Worm (Caenorhabditis elegans): ENCODE data around the gene Y57G11C.3.

Y57G11C.3 gene

DNA sequence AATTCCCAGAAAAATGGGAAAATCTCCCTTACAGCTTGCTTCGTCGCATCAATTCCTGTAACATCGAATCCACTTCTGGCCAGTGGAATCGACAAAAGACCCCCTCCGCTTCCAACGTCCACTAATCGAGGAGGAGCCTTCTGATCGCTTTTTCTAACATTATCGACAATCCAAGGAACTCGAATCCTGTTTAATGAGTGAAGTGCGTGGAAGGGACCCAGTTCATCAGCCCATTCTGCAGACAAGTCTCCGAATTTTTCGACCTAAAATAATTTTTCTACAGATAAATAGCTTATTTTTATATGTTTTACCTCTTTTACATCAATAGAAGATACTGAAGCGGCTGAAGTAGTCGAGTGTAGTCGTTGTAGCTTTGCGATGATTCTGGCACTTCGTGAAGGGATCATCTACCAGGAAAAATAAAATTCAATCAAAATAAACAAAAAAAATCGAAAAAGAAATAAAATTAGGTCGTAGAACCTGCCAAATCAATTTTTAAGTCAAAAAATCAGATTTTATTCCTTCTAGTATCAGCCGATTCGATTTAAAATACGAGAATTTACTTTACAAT, 28.0 kb downstream of the Y57G11C.3 start, which contains the start of gene coq-3:
Gene coq-3 (minus strand): TSS at position 407 of the 571 bp plus-strand sequence.
- TF ChIP-seq nhr-27 (tag; optimal IDR thresholded peaks at IDR 0.05) (peak; percentile 47), xnd-1 (tag; optimal IDR thresholded peaks at IDR 0.05) (no peak), ekl-4 (GFP tag; IDR thresholded peaks at IDR 0.05) (0 out of 2 replicates have a peak, but pooled peaks have one; percentile 34), B0035.1 (tag; optimal IDR thresholded peaks at IDR 0.05) (no peak), let-607 (tag; optimal IDR thresholded peaks at IDR 0.05) (peak in 1 of 2 experiments; percentile 9), let-526 (GFP tag; IDR thresholded peaks at IDR 0.05) (no peak), repo-1 (tag; optimal IDR thresholded peaks at IDR 0.05) (peak; percentile 46), B0261.1 (tag; optimal IDR thresholded peaks at IDR 0.05) (no peak), snpc-4 (GFP tag; optimal IDR thresholded peaks at IDR 0.05) (no peak), snpc-4 (tag; optimal IDR thresholded peaks at IDR 0.05) (peak in 1 of 4 experiments; percentile 75), attf-6 (GFP tag; IDR thresholded peaks at IDR 0.05) (peak; percentile 71), F33H1.4 (GFP tag; IDR thresholded peaks at IDR 0.05) (0 out of 2 replicates have a peak, but pooled peaks have one; percentile 6), hmg-20 (GFP tag; IDR thresholded peaks at IDR 0.05) (no peak; the same call in 1 of the 2 replicates), dox-1 (GFP tag; IDR thresholded peaks at IDR 0.05) (0 out of 2 replicates have a peak, but pooled peaks have one; percentile 15), rcor-1 (GFP tag; IDR thresholded peaks at IDR 0.05) (no peak), cebp-2 (GFP tag; IDR thresholded peaks at IDR 0.05) (no peak), Y56A3A.18 (GFP tag; IDR thresholded peaks at IDR 0.05) (no peak), egrh-3 (GFP tag; IDR thresholded peaks at IDR 0.05) (no peak), hmg-1.2 (GFP tag; IDR thresholded peaks at IDR 0.05) (peak; percentile 4; the same call in 1 of the 2 replicates), dpl-1 (GFP tag; optimal IDR thresholded peaks at IDR 0.05) (no peak), snpc-1.1 (tag; optimal IDR thresholded peaks at IDR 0.05; ENCODE audit: insufficient read depth) (no peak), mcd-1 (GFP tag; IDR thresholded peaks at IDR 0.05) (0 out of 2 replicates have a peak, but pooled peaks have one; percentile 6), ama-1 (optimal IDR thresholded peaks at IDR 0.05) (peak; percentile 17), ama-1 (GFP tag; optimal IDR thresholded peaks at IDR 0.05) (no peak)

DNA sequence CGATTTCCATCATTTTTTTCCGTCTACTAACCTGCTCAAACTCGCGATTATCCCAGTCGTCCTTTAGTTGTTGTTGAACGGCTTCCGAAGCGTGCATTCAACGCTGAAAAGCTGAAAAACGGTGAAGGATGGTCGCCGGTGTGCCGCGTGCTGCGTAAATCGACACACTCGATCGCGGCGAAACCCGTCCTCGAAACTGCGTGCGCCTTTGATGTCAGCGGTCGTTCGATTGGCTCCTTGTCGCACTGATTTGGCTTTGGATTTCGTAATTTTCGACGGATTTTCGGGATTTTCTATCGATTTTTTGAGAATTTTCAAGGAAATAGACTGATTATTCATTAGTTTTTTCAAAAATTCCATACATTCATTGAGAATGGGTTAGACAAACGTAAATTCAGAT, 29.4 kb downstream of the Y57G11C.3 start, which contains the start of the genes Y57G11C.1147 and nuo-3:
Gene Y57G11C.1147 (minus strand): TSS at position 161 of the 400 bp plus-strand sequence.
Gene nuo-3 (minus strand): TSS at position 191 of the 400 bp plus-strand sequence.
- TF ChIP-seq mcd-1 (GFP tag; IDR thresholded peaks at IDR 0.05) (0 out of 2 replicates have a peak, but pooled peaks have one; percentile 14), ZK185.1 (tag; optimal IDR thresholded peaks at IDR 0.05; ENCODE audit: poor library complexity, severe bottlenecking) (no peak), snpc-4 (GFP tag; optimal IDR thresholded peaks at IDR 0.05) (no peak), snpc-4 (tag; optimal IDR thresholded peaks at IDR 0.05) (peak in 3 of 4 experiments; percentile 33 to 67 (median 46)), madf-8 (GFP tag; conservative IDR thresholded peaks at IDR 0.05) (no peak), hlh-26 (GFP tag; conservative IDR thresholded peaks at IDR 0.05) (no peak), zfh-2 (GFP tag; conservative IDR thresholded peaks at IDR 0.05) (peak; percentile 79), cebp-1 (GFP tag; IDR thresholded peaks at IDR 0.05) (0 out of 2 replicates have a peak, but pooled peaks have one; percentile 10), cebp-1 (tag; optimal IDR thresholded peaks at IDR 0.05) (peak; percentile 65), F33H1.4 (GFP tag; IDR thresholded peaks at IDR 0.05) (peak; percentile 73), ztf-18 (tag; optimal IDR thresholded peaks at IDR 0.05) (peak; percentile 8), K11D2.4 (GFP tag; IDR thresholded peaks at IDR 0.05) (no peak), attf-5 (GFP tag; optimal IDR thresholded peaks at IDR 0.05) (peak; percentile 19), nhr-80 (tag; optimal IDR thresholded peaks at IDR 0.05) (no peak), egrh-3 (GFP tag; IDR thresholded peaks at IDR 0.05) (0 out of 2 replicates have a peak, but pooled peaks have one; percentile 39), nfyb-1 (GFP tag; IDR thresholded peaks at IDR 0.05) (no peak)

DNA sequence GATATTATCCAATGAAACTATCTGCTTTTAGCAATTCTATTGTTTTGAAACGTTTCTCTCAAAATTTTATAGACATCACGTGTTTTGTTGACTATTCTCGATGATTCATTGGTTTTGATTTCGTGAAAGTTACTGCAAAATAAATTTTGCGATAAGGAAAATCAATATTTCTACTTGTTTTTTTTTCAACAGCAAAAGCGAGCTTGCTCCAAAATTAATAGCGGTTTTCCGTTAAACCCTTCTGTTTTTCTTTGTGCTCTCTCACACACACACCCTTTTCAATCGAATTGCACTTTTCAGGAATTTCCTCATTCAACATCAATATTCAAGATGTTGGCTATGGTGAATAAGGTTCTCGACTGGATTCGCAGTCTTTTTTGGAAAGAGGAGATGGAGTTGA, 29.8 kb downstream of the Y57G11C.3 start, which contains the start of gene arl-8:
Gene arl-8 (plus strand): TSS at position 301 of the 400 bp plus-strand sequence.
- TF ChIP-seq bed-2 (GFP tag; IDR thresholded peaks at IDR 0.05), result no peak
- TF ChIP-seq ets-4 (GFP tag; optimal IDR thresholded peaks at IDR 0.05), result no peak
- TF ChIP-seq attf-5 (GFP tag; optimal IDR thresholded peaks at IDR 0.05), result no peak
- TF ChIP-seq mxl-1 (tag; optimal IDR thresholded peaks at IDR 0.05), result no peak
- TF ChIP-seq F49E8.2 (tag; optimal IDR thresholded peaks at IDR 0.05; ENCODE audit: insufficient read depth), result no peak
